Worm (Caenorhabditis elegans) whole organism, dauer: ENCODE results near the gene F10D7.4.

ENCODE experiments used
- unc-62 ChIP-seq: sonication (generic microtip); optimal IDR thresholded peaks from 2 replicates; lab custom pipeline; 2017; ENCODE audit warnings: missing biosample characterization, missing genetic modification reagents, missing genetic modification characterization

Gene F10D7.4

DNA sequence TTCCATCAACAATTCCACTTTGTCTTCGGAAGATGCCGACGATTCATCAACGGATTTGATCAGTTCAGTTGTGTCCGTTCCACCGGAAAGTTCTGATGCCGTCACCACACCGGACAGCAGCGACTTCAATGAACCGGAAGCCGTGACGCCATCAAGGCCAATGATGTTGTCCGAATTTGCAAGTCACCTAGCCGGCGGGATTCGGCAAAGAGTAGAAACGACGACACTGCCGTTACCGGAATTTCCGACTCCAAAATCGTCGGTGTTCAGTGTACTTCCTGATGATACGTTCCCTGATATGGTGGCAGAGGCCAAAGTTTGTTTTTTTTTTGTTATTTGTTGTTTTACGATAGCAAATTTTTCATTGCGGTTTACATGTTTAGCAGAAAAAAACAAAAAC is 18.4 kb downstream of the F10D7.4 start:
- TF ChIP-seq unc-62 (GFP tag; lab: Kevin White, UChicago), result no peak

- TF ChIP-seq unc-62 (GFP tag; lab: Kevin White, UChicago), result no peak
Observed at ce11 chrX:17362529-17362928, 19.3 kb downstream of the F10D7.4 start, which contains the start of gene F10D7.11. TSS of gene F10D7.11 (plus strand) at chrX:17362829.

ce11 chrX:17359452-17359851 is 22.4 kb downstream of the F10D7.4 start, which contains the start of gene npr-36:
TSS of gene npr-36 (plus strand) at chrX:17359752.
- TF ChIP-seq unc-62 (GFP tag; lab: Kevin White, UChicago), result no peak

DNA sequence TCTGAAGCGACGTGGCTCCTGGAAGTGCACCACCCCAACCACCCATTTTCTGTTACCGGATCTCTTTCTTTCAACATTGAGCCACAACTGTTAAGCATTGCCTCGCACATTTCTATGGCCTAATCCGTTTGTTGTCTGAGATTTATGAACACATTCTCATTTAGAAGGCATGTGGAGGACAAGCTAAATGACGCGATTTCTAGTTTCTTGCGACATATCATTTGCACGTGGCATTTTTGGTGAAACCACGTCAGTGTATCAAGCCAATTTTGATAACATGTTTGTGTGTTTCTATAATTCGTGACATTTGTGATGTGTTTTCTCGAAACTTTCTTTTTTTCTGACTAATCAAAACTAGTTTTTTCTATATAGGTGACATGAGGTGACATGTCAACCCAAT is 25.1 kb downstream of the F10D7.4 start:
- TF ChIP-seq unc-62 (GFP tag; lab: Kevin White, UChicago), result no peak

DNA sequence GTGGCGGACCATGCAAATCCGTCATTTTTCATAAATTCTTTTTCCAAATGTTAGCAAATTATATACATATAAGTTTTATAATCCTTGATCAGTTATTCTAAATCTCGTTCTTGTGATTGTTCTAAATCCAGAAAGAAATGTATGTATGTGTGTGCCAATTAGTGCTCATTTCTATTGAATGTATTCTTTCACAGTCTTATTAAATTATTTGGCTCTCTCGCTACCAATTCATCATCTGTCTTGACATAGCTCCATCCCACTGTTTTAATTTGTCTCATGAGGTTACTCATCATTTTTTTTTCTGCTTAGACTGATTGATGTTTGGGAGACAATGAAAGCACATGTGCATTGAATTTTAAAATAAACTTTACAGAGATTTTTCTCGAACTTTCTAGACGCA is 26.4 kb downstream of the F10D7.4 start:
- no peak for TF ChIP-seq unc-62 (GFP tag; lab: Kevin White, UChicago)

- TF ChIP-seq unc-62 (GFP tag; lab: Kevin White, UChicago), result no peak
Observed at ce11 chrX:17352098-17352497, 29.8 kb downstream of the F10D7.4 start.

DNA sequence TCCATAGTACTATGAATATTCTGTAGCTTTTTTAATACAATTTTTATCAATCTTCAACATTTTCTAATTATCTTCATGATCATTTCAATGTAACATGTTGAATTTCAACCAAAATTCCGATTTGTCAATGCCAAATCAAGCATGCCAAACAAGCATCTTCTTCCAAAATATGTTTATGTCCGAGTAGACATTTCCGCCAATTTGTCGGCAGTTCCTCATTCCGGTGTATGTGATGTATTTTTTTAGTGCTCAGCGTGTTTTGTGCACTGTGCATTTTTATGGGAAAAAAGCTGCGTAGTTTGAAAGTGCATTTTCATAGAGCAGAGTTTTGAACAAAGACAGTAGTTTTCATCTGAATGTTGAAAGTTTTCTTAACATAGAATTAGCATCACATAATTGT is 32.5 kb downstream of the F10D7.4 start:
- no peak for TF ChIP-seq unc-62 (GFP tag; lab: Kevin White, UChicago)

DNA sequence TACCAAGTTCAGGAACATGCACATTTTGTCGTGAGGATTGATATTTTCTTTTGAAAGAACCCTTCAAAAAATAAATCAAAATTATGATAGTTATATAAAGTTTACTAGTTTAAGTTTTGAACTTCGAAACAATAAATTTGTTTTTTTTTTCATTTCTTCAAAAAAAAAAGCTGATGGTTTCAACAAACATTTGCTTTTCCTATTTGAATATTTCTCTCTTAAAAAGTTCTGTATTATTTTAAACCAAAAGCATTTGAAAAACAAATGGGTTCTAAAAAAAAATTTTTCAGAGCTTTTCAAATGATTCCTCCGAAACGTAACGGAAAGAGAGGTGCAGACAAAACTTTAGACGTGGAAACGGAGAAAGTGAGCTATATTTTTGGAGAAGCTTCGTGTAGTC is 41.4 kb downstream of the F10D7.4 start, which contains the start of gene C53C11.1:
C53C11.1 (plus strand) TSS at position 301 of the 400 bp plus-strand sequence.
- no peak for TF ChIP-seq unc-62 (GFP tag; lab: Kevin White, UChicago)

DNA sequence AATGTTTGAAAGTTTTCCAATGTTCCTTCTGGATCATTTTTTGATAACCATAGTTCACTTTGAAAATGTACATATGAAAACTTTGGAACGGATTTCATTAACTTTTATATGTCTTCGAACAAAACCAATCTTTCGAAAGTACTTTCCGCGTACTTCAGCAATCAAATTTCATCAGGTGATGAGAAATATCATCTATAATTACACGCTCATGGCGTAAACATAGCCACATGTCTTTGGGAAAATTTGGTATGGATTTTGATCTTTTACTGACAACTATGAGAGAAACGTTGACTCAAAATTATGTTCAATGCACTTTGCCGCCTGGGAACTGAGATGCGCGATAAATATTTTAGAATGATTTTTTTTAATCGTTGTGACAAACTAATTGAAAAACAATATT is 42.9 kb downstream of the F10D7.4 start:
- no peak for TF ChIP-seq unc-62 (GFP tag; lab: Kevin White, UChicago)

- TF ChIP-seq unc-62 (GFP tag; lab: Kevin White, UChicago), result no peak
Observed at ce11 chrX:17336354-17336753, 45.5 kb downstream of the F10D7.4 start, which contains the start of gene C53C11.2. TSS of gene C53C11.2 (plus strand) at chrX:17336637.

DNA sequence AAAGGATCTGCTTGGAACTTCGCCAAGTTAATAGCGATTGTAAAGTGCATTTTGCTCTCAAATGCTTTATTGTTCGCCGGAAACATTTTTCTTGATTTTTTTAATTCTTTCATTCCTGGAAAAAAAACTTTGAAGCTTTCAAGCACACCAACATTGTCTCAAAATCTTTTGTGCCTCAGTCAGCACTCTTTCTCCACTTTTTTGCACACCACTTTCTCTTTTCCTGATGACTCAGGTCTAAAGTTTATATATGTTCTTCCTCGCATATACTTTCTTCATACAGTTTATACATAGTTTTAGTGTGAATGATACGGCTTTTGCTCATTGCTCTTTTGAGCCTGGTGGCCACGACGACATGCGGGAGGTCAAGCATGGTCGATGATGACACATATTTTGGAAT is 48.1 kb downstream of the F10D7.4 start, which contains the start of gene C53C11.5:
C53C11.5 (plus strand) TSS at position 301 of the 400 bp plus-strand sequence.
- TF ChIP-seq unc-62 (GFP tag; lab: Kevin White, UChicago), result no peak
